Worm (Caenorhabditis elegans): Measurements from ENCODE around the gene E04D5.4.

DNA sequence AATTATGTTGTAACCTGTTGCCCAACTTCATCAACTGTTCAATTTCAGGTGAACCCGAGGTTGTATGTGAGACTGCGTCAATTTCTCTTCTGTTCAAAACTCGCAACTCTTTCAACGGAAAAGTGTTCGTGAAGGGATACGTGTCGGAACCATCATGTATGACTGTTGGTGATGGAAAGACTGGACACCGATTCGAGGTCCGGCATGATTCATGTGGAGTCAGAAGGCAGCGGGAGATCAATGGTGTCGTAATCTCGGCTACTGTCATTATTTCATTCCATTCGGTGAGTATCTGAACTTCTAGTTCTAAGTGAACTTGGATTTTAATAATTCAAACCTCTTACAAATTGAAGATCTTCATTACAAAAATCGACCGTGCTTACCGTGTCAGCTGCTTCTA, 2.2 kb upstream of the E04D5.4 start:
- no peak for TF ChIP-seq flt-1 (GFP tag; IDR thresholded peaks at IDR 0.05)
- no peak for TF ChIP-seq ama-1 (optimal IDR thresholded peaks at IDR 0.05)
- no peak for TF ChIP-seq ceh-36 (tag; optimal IDR thresholded peaks at IDR 0.05)
- no peak for TF ChIP-seq hmg-4 (GFP tag; optimal IDR thresholded peaks at IDR 0.05)
- no peak for TF ChIP-seq tbx-11 (GFP tag; IDR thresholded peaks at IDR 0.05)
- TF ChIP-seq sea-1 (GFP tag; conservative IDR thresholded peaks at IDR 0.05): no peak
- TF ChIP-seq tbx-37 (GFP tag; conservative IDR thresholded peaks at IDR 0.05): no peak
